Worm (Caenorhabditis elegans) whole organism, early embryonic: Measurements from ENCODE around the gene C27D8.2.

Source experiments
- B0310.2 ChIP-seq: sonication (generic microtip); optimal IDR thresholded peaks from 2 replicates; lab custom pipeline; 2016; ENCODE audit warnings: mild to moderate bottlenecking, missing genetic modification characterization, missing compliant biosample characterization
- F13C5.2 ChIP-seq: sonication (generic microtip); optimal IDR thresholded peaks from 2 replicates; lab custom pipeline; 2017; ENCODE audit warnings: mild to moderate bottlenecking, missing genetic modification characterization, inconsistent platforms, missing compliant biosample characterization
- aly-1 ChIP-seq: sonication (generic microtip); optimal IDR thresholded peaks from 2 replicates; lab custom pipeline; 2016; ENCODE audit warnings: missing genetic modification characterization, missing compliant biosample characterization
- ama-1 ChIP-seq: fragments of 150-350 bp; optimal IDR thresholded peaks from 2 replicates; lab custom pipeline; 2014
- ceh-13 ChIP-seq: fragments of 200-800 bp; sonication (Bioruptor generic); optimal IDR thresholded peaks from 2 replicates; lab custom pipeline; 2018; ENCODE audit warnings: mild to moderate bottlenecking, missing genetic modification characterization, missing compliant biosample characterization
- ceh-36 ChIP-seq: sonication (generic microtip); optimal IDR thresholded peaks from 2 replicates; lab custom pipeline; 2016; ENCODE audit warnings: missing genetic modification characterization, inconsistent platforms, missing compliant biosample characterization
- ets-7 ChIP-seq: sonication (generic microtip); optimal IDR thresholded peaks from 2 replicates; lab custom pipeline; 2016; ENCODE audit warnings: missing genotype, missing genetic modification characterization, missing compliant biosample characterization
- flt-1 ChIP-seq: fragments of 200-800 bp; sonication (Bioruptor generic); IDR thresholded peaks from 2 replicates; pipeline ENCODE4 v1.3.6; 2022; ENCODE audit warnings: missing genetic modification characterization, missing compliant biosample characterization
- hmbx-1 ChIP-seq: sonication (generic microtip); optimal IDR thresholded peaks from 2 replicates; lab custom pipeline; 2016; ENCODE audit warnings: mild to moderate bottlenecking, missing genetic modification characterization, missing compliant biosample characterization
- hmg-4 ChIP-seq: fragments of 200-800 bp; sonication (Bioruptor generic); optimal IDR thresholded peaks from 2 replicates; lab custom pipeline; 2018; ENCODE audit warnings: mild to moderate bottlenecking, missing genetic modification characterization, missing compliant biosample characterization
- hnd-1 ChIP-seq: sonication (generic microtip); optimal IDR thresholded peaks from 2 replicates; lab custom pipeline; 2016; ENCODE audit warnings: missing genetic modification characterization, missing compliant biosample characterization
- pes-1 ChIP-seq: fragments of 200-800 bp; sonication (Bioruptor generic); IDR thresholded peaks from 2 replicates; pipeline ENCODE4 v1.3.6; 2022; ENCODE audit warnings: missing genetic modification reagents, missing genetic modification characterization, missing compliant biosample characterization
- scrt-1 ChIP-seq: fragments of 200-800 bp; sonication (Bioruptor generic); IDR thresholded peaks from 2 replicates; pipeline ENCODE4 v1.3.6; 2022; ENCODE audit warnings: missing genetic modification characterization, missing compliant biosample characterization
- sea-1 ChIP-seq: fragments of 200-800 bp; sonication (Bioruptor generic); conservative IDR thresholded peaks from 2 replicates; pipeline ENCODE4 v1.3.6; 2022; ENCODE audit warnings: missing genetic modification characterization, missing compliant biosample characterization
- tbx-11 ChIP-seq: fragments of 200-800 bp; sonication (Bioruptor generic); IDR thresholded peaks from 2 replicates; pipeline ENCODE4 v1.3.6; 2022; ENCODE audit warnings: missing genetic modification characterization, missing compliant biosample characterization
- tbx-37 ChIP-seq: fragments of 200-800 bp; sonication (Bioruptor generic); conservative IDR thresholded peaks from 2 replicates; pipeline ENCODE4 v1.3.6; 2022; ENCODE audit warnings: missing genetic modification reagents, missing genetic modification characterization, missing compliant biosample characterization
- tra-4 ChIP-seq: sonication (generic microtip); optimal IDR thresholded peaks from 2 replicates; lab custom pipeline; 2017; ENCODE audit warnings: missing genetic modification characterization, missing compliant biosample characterization

The C27D8.2 gene

DNA sequence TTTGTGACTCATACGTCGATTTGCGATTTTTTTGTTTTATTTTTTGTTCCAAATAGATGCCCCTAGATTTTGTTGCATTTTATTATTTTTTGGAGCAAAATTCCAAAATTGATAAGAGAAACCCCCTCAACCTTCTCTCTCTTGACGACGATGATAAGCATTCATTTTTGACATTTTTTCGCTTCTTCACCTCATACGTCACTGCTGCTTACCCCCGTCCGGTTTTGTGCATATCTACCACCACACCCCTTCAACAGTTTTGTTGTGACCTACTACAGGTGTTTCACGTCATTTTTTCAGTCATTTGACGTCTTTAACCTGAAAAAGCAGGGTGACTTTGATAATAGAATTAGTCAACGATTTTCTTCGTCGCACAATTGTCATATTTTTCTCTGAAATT is 12.1 kb upstream of the C27D8.2 start:
- TF ChIP-seq hmg-4 (GFP tag; lab: Kevin White, UChicago) (no peak), pes-1 (GFP tag; lab: Robert Waterston, UW) (no peak)

DNA sequence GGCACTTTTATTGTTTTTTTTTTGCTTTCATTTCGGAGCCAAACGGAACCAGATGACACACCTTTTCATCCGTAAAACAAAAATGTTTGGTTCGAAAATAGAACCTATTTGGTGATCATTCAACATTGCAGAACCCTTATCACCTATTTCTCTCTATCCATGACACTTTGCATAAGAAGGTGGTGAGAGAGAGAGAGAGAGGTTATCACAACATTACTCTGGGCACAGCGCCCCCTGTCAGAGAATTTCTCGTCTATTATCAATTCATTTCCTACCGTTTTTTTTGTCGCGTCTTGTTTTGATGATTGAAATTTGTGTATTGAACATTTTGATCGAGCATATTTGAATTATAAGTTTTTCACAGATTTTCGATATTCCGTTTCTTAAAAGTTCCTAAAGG is 10.8 kb upstream of the C27D8.2 start:
- TF ChIP-seq F13C5.2 (tag; lab: Kevin White, UChicago) (no peak), aly-1 (tag; lab: Kevin White, UChicago) (no peak), hmbx-1 (no peak), tra-4 (tag; lab: Kevin White, UChicago) (no peak), ceh-13 (GFP tag; lab: Kevin White, UChicago) (no peak), hmg-4 (GFP tag; lab: Kevin White, UChicago) (no peak), ceh-36 (tag; lab: Kevin White, UChicago) (no peak), ama-1 (lab: Kevin White, UChicago) (no peak), tbx-37 (GFP tag; lab: Robert Waterston, UW) (no peak), flt-1 (GFP tag; lab: Robert Waterston, UW) (no peak), tbx-11 (GFP tag; lab: Robert Waterston, UW) (no peak), ets-7 (tag; lab: Kevin White, UChicago) (no peak), hnd-1 (tag; lab: Kevin White, UChicago) (no peak), pes-1 (GFP tag; lab: Robert Waterston, UW) (no peak)

DNA sequence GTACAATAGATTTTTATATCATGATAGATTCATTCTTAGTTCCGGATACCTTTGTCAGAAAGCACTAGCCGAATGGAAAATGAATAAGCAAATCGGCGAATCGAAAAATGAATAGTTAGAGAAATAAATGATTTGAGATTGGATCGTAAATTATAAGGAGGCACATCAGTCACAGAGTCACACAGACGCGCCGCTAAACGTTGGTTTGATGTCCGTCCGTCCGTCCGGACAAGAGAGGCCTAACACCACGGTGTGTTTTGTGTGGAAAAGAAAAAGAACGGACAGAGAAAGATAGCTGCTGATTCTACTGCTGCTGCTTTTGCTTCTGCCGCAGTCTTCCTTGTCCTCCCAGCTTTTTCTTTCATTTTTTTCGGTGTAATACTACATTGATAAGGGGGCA is 10.1 kb upstream of the C27D8.2 start:
- TF ChIP-seq flt-1 (GFP tag; lab: Robert Waterston, UW) (no peak), aly-1 (tag; lab: Kevin White, UChicago) (no peak), B0310.2 (tag; lab: Kevin White, UChicago) (no peak), ets-7 (tag; lab: Kevin White, UChicago) (no peak), sea-1 (GFP tag; lab: Robert Waterston, UW) (no peak), scrt-1 (GFP tag; lab: Robert Waterston, UW) (no peak), hmg-4 (GFP tag; lab: Kevin White, UChicago) (no peak), ceh-13 (GFP tag; lab: Kevin White, UChicago) (no peak)

DNA sequence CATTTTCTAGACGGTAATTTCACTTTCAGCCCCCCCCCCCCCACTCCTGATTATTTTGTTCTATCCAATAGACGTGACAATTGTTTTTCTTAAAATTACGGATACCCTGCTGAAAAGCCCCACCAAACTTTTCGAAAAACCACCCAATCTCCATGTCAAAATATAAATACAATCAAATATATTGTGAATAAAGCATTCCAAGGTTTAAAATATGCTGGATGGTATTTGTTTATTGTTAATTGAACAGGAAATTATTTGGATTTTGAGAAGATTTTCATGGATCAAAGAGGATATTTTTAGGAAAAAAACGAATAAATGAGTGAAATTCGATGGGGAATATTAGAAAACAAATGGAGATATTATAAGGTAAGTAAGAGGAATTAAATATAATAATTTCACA is 7.2 kb upstream of the C27D8.2 start, which contains the start of gene C27D8.4:
Gene C27D8.4 (plus strand): TSS at position 301 of the 400 bp plus-strand sequence.
- TF ChIP-seq ets-7 (tag; lab: Kevin White, UChicago) (no peak), tbx-37 (GFP tag; lab: Robert Waterston, UW) (no peak), tra-4 (tag; lab: Kevin White, UChicago) (no peak), F13C5.2 (tag; lab: Kevin White, UChicago) (no peak), pes-1 (GFP tag; lab: Robert Waterston, UW) (no peak), flt-1 (GFP tag; lab: Robert Waterston, UW) (no peak), hmg-4 (GFP tag; lab: Kevin White, UChicago) (no peak), ceh-36 (tag; lab: Kevin White, UChicago) (no peak), hnd-1 (tag; lab: Kevin White, UChicago) (no peak), hmbx-1 (no peak), scrt-1 (GFP tag; lab: Robert Waterston, UW) (no peak), B0310.2 (tag; lab: Kevin White, UChicago) (no peak), sea-1 (GFP tag; lab: Robert Waterston, UW) (no peak), tbx-11 (GFP tag; lab: Robert Waterston, UW) (no peak), aly-1 (tag; lab: Kevin White, UChicago) (no peak), ceh-13 (GFP tag; lab: Kevin White, UChicago) (no peak), ama-1 (lab: Kevin White, UChicago) (no peak)

DNA sequence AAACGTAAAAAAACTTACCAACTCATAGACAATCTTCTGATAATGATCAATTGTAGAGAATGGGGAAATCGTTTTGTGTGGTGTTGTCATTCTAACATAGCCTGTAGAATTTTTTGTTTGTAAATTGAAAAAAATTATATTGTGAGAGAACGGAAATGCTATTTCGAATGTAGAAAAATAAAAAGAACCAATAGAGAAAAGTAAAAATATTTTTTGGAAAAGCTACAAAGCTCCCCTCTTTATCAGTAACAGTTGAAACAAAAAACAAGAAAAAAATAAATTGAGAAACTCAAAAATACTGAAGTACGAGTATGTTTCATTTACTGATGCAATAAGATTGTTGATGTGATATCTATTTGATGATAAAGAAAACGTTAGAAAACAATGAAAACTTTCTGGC is 627 bp downstream of the C27D8.2 start, which contains the start of gene C27D8.3:
Gene C27D8.3 (minus strand): TSS at position 101 of the 400 bp plus-strand sequence.
- TF ChIP-seq aly-1 (tag; lab: Kevin White, UChicago), result no peak
- no peak for TF ChIP-seq ama-1 (lab: Kevin White, UChicago)
- TF ChIP-seq ceh-36 (tag; lab: Kevin White, UChicago), result no peak
- no peak for TF ChIP-seq hmbx-1
- TF ChIP-seq flt-1 (GFP tag; lab: Robert Waterston, UW), result no peak
- no peak for TF ChIP-seq hnd-1 (tag; lab: Kevin White, UChicago)
- no peak for TF ChIP-seq B0310.2 (tag; lab: Kevin White, UChicago)
- TF ChIP-seq tbx-11 (GFP tag; lab: Robert Waterston, UW), result no peak
- TF ChIP-seq pes-1 (GFP tag; lab: Robert Waterston, UW), result no peak
- TF ChIP-seq scrt-1 (GFP tag; lab: Robert Waterston, UW), result no peak
- TF ChIP-seq ceh-13 (GFP tag; lab: Kevin White, UChicago), result no peak
- TF ChIP-seq tbx-37 (GFP tag; lab: Robert Waterston, UW), result no peak
- no peak for TF ChIP-seq ets-7 (tag; lab: Kevin White, UChicago)
- TF ChIP-seq tra-4 (tag; lab: Kevin White, UChicago), result no peak
- TF ChIP-seq F13C5.2 (tag; lab: Kevin White, UChicago), result no peak
- no peak for TF ChIP-seq sea-1 (GFP tag; lab: Robert Waterston, UW)
- TF ChIP-seq hmg-4 (GFP tag; lab: Kevin White, UChicago), result no peak

DNA sequence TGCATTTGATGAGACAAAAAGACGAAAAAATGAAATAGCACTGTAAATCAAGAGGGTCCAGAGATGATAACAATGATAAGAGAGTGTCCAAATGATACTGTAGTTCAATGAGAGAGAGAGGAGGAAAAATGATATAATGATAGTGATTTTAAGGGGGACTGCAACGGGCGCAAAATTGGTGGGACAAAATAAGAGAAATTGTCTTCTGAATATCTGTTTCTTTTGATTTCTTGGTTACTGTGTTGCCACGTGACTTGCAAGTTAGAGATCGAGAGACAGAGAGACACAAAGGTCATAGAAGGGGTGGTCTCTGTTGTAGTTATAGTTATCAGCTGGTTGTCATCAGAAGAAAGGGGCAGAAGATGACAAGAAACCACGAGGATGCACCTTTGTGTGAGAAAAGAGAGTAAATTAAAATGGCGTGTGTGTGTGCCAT is 4.9 kb downstream of the C27D8.2 start:
- TF ChIP-seq ceh-13 (GFP tag; lab: Kevin White, UChicago) (no peak), ets-7 (tag; lab: Kevin White, UChicago) (no peak), pes-1 (GFP tag; lab: Robert Waterston, UW) (no peak), hmbx-1 (no peak), flt-1 (GFP tag; lab: Robert Waterston, UW) (no peak), ama-1 (lab: Kevin White, UChicago) (no peak)

DNA sequence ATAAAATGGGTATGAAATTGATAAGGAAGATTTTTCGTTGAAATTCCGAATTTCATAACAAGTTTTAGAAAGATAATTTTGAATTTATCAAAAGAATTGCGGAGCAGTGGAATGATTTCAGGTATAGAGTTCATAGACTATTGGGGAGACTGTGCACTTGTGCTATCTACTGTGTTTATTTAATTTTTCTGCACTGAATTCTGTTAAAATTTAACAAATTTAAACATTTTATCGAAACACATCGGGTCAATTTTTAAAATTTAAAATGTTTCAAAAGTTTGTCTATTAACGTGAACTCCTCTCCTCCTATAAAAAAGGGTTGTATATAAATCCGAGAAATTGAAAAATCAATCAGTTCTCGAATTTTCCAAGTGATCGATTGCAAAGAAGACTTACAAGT is 6.5 kb downstream of the C27D8.2 start, which contains the start of gene C27D8.1:
Gene C27D8.1 (plus strand): TSS at position 301 of the 400 bp plus-strand sequence.
- no peak for TF ChIP-seq pes-1 (GFP tag; lab: Robert Waterston, UW)
- no peak for TF ChIP-seq tbx-11 (GFP tag; lab: Robert Waterston, UW)
- no peak for TF ChIP-seq F13C5.2 (tag; lab: Kevin White, UChicago)
- TF ChIP-seq B0310.2 (tag; lab: Kevin White, UChicago), result no peak
- no peak for TF ChIP-seq hmg-4 (GFP tag; lab: Kevin White, UChicago)
- TF ChIP-seq tbx-37 (GFP tag; lab: Robert Waterston, UW), result no peak
- no peak for TF ChIP-seq ets-7 (tag; lab: Kevin White, UChicago)
- no peak for TF ChIP-seq ama-1 (lab: Kevin White, UChicago)
- no peak for TF ChIP-seq ceh-13 (GFP tag; lab: Kevin White, UChicago)
